Fruit fly (Drosophila melanogaster) Kc167 (cell line): ENCODE measurements around the gene CG14926.

Source experiments
- Myc ChIP-seq: fragments of >200 bp; optimal IDR thresholded peaks from 2 replicates; lab custom pipeline; 2017; ENCODE audit warnings: missing external identifiers
- Sin3A ChIP-seq: fragments of >200 bp; optimal IDR thresholded peaks from 2 replicates; lab custom pipeline; 2018; ENCODE audit warnings: missing external identifiers
- h ChIP-seq: fragments of >200 bp; optimal IDR thresholded peaks from 3 replicates; lab custom pipeline; 2018; ENCODE audit warnings: missing external identifiers
- insv ChIP-seq: fragments of >200 bp; optimal IDR thresholded peaks from 3 replicates; lab custom pipeline; 2018; ENCODE audit warnings: missing external identifiers
- psq ChIP-seq: fragments of >200 bp; optimal IDR thresholded peaks from 2 replicates; lab custom pipeline; 2017; ENCODE audit warnings: missing external identifiers
- ttk ChIP-seq: sonication (Bioruptor generic); optimal IDR thresholded peaks from 2 replicates; lab custom pipeline; 2017; ENCODE audit warnings: missing external identifiers

Gene CG14926

dm6 chr2L:11343218-11343617, at the start of gene CG14926:
Gene CG14926 (minus strand): TSS chr2L:11343318.
- TF ChIP-seq Sin3A (lab: Kevin White, UChicago), result no peak
- TF ChIP-seq h (lab: Kevin White, UChicago), result no peak

- TF ChIP-seq insv (lab: Kevin White, UChicago) (no peak), h (lab: Kevin White, UChicago) (no peak)
Measured at dm6 chr2L:11387691-11388090, 44.6 kb upstream of the CG14926 start.

DNA sequence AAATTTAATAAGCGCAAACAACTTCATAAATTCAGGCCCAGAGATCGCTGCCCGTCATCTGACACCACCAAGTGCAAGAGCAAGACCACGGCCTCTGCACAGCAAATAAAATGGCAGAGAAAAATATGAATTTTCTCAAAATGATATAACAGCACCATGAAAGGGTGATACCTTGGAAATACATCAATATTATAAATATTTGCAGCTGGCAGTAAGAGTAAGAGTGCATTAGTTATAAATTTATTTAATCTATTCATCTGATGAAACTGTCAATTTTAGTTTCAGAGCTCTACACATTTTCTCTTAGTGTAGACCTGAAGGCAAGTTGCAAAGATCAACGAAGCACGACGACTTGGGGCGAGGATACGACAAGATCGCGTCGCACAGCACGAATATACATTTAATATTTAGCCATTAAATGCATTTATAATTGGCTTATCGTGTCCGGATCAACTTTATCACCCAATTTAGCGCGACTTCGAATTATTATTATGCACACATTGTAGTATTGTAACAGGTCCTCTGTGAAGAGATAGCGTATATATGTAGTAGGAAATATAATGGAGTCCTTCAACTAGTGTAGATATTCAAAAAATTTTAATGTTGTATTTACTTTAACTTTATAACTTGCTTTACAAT, 43.4 kb upstream of the CG14926 start:
- TF ChIP-seq Myc (no peak), insv (lab: Kevin White, UChicago) (no peak), ttk (lab: Kevin White, UChicago) (no peak), h (lab: Kevin White, UChicago) (no peak), Sin3A (lab: Kevin White, UChicago) (no peak), psq (lab: Kevin White, UChicago) (no peak)

- TF ChIP-seq ttk (lab: Kevin White, UChicago) (no peak), Sin3A (lab: Kevin White, UChicago) (no peak), psq (lab: Kevin White, UChicago) (no peak), insv (lab: Kevin White, UChicago) (no peak), Myc (no peak), h (lab: Kevin White, UChicago) (no peak)
Measured at dm6 chr2L:11384747-11385146, 41.6 kb upstream of the CG14926 start.

DNA sequence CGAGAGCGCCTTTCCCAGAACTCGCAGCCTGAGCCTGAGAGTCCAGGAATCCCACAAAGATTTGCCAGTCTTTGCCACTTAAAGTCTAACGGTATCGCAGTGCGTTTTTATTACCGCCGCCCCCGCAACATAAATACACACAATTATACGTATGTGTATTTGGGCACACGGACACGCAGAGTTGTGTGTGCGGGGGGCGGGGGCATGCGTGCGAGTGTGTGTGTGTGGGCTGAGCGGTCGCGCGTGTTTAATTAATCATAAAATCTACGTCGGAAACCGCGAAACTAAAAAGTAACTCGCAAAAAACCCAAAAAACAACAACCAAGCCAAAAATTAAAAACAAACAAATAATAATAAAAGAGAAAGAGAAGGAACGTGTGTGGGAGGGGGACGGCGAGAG, 16.1 kb upstream of the CG14926 start:
- TF ChIP-seq ttk (lab: Kevin White, UChicago) (no peak), Myc (no peak), Sin3A (lab: Kevin White, UChicago) (no peak), psq (lab: Kevin White, UChicago) (no peak), insv (lab: Kevin White, UChicago) (no peak), h (lab: Kevin White, UChicago) (no peak)

DNA sequence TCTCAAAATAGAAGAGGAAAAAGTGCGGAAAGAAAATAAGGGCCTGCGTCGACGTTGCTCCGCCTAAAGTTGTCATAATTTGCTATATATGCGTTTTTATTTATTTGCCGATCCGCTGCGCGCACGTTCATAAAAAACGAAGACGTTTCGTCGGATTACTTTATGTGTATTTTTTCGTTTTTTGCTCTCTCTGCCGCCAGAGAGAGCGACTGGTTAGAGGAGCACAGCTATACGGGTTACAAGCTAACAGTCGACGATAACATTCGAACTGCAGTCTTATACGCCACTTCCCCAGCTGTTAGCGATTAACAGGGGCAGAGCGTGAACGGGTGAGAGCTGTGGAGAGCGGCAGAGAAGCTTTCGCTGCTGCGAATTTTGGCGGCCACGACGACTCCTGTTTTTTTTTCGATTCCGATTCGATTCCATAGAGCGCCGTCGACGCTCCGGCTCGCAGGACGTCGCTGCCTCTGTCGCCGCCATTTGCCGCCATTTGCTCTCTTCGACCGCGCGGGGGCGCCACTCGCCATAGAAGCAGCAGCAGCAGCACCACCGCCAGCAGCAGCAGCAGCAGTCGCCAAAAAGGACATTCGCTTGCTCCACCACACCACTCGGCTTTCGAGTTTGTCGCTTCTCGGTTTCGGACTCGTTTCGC, 15.5 kb upstream of the CG14926 start, which contains the start of gene salr:
Gene salr (plus strand): TSS at position 426 of the 652 bp plus-strand sequence.
- TF ChIP-seq ttk (lab: Kevin White, UChicago) (no peak), insv (lab: Kevin White, UChicago) (no peak), Myc (no peak), Sin3A (lab: Kevin White, UChicago) (no peak), psq (lab: Kevin White, UChicago) (no peak), h (lab: Kevin White, UChicago) (no peak)

- TF ChIP-seq Sin3A (lab: Kevin White, UChicago), result no peak
- no peak for TF ChIP-seq Myc
- TF ChIP-seq insv (lab: Kevin White, UChicago), result no peak
- TF ChIP-seq psq (lab: Kevin White, UChicago), result no peak
- no peak for TF ChIP-seq ttk (lab: Kevin White, UChicago)
- no peak for TF ChIP-seq h (lab: Kevin White, UChicago)
Measured at dm6 chr2L:11356918-11357317, 13.8 kb upstream of the CG14926 start.

DNA sequence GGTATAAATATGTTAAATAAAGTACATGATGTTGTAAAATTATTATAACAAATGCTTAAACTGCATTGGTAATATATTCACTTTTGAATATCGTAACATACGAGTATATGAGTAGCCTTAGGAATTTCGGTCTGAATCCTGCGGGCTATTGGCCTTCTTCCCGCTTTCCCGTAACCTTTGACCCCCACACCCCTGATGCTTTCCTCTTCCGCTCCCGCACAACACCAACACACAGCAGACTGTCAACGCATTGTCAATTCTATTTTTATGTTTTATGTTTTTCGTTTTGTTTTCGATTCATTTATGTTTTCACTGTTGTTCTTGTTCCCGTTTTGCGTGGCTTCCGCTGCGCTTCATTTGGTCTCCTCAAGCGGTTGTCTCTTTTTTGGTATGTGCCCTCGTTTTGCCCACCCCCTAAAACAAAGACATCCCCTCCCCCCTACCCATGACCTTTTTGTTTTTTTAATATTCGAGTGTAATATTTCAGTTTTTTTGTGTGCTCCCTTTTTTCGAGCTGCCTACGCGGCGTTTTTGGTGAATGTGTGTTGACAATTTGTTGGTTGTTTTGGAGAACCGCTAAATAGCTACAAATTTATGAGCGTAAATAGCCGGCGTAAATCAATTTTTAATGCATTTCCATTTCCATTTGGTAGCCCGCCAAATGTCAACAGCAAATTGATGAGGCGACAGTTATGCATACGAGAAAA, 4.1 kb upstream of the CG14926 start:
- TF ChIP-seq insv (lab: Kevin White, UChicago) (no peak), Myc (no peak), ttk (lab: Kevin White, UChicago) (no peak), psq (lab: Kevin White, UChicago) (no peak), Sin3A (lab: Kevin White, UChicago) (no peak), h (lab: Kevin White, UChicago) (no peak)

DNA sequence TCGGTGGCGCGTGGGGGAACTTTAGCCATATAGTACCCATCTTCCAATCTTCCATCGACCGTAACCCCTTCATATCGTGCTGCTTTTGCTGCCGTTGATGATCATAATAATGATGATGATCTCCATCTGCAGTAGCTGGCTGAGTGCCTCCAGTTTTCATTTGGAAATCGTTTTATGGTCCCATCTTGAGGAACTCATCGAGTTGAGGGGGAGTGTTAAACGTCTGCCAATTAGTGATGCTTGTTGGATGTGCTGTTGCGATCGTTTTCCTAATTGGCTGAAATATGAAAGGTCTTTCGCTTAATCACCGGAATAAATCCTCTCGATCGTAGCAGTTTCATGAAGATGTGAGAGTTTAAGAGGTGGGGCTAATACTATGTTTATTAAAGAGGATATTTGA, 2.0 kb upstream of the CG14926 start:
- TF ChIP-seq h (lab: Kevin White, UChicago), result no peak
- no peak for TF ChIP-seq Sin3A (lab: Kevin White, UChicago)
- TF ChIP-seq ttk (lab: Kevin White, UChicago), result no peak
- TF ChIP-seq Myc, result no peak
- no peak for TF ChIP-seq psq (lab: Kevin White, UChicago)
- no peak for TF ChIP-seq insv (lab: Kevin White, UChicago)

dm6 chr2L:11343935-11344334, 817 bp upstream of the CG14926 start:
- no peak for TF ChIP-seq Sin3A (lab: Kevin White, UChicago)
- TF ChIP-seq psq (lab: Kevin White, UChicago), result no peak
- TF ChIP-seq insv (lab: Kevin White, UChicago), result no peak
- no peak for TF ChIP-seq Myc
- TF ChIP-seq h (lab: Kevin White, UChicago), result no peak
- TF ChIP-seq ttk (lab: Kevin White, UChicago), result no peak

dm6 chr2L:11340938-11341337, 2.2 kb downstream of the CG14926 start:
- TF ChIP-seq insv (lab: Kevin White, UChicago), result no peak
- TF ChIP-seq Myc, result no peak
- TF ChIP-seq h (lab: Kevin White, UChicago), result no peak
- TF ChIP-seq psq (lab: Kevin White, UChicago), result no peak
- TF ChIP-seq ttk (lab: Kevin White, UChicago), result no peak
- no peak for TF ChIP-seq Sin3A (lab: Kevin White, UChicago)

dm6 chr2L:11338219-11338618, 4.9 kb downstream of the CG14926 start:
- no peak for TF ChIP-seq psq (lab: Kevin White, UChicago)
- TF ChIP-seq Sin3A (lab: Kevin White, UChicago), result no peak
- TF ChIP-seq ttk (lab: Kevin White, UChicago), result no peak
- TF ChIP-seq Myc, result no peak
- TF ChIP-seq h (lab: Kevin White, UChicago), result no peak
- TF ChIP-seq insv (lab: Kevin White, UChicago), result no peak
